Fruit fly (Drosophila melanogaster) whole organism, embryonic: Measurements from ENCODE around the gene CG32192.

Experiments
- Abd-B ChIP-seq: fragments of 200-800 bp; sonication (Bioruptor generic); optimal IDR thresholded peaks from 2 replicates; lab custom pipeline; 2018; ENCODE audit warnings: missing biosample characterization, mild to moderate bottlenecking, missing genetic modification characterization, moderate library complexity
- B-H2 ChIP-seq: fragments of 200-800 bp; sonication (Bioruptor generic); optimal IDR thresholded peaks from 2 replicates; lab custom pipeline; 2018; ENCODE audit warnings: missing biosample characterization, mild to moderate bottlenecking, missing genetic modification characterization
- Blimp-1 ChIP-seq: fragments of 200-800 bp; sonication (Bioruptor generic); optimal IDR thresholded peaks from 3 replicates; lab custom pipeline; 2018; ENCODE audit warnings: missing biosample characterization, missing genetic modification characterization, mild to moderate bottlenecking, moderate library complexity, missing genetic modification reagents
- CG10654 ChIP-seq: fragments of 200-800 bp; sonication (Bioruptor generic); optimal IDR thresholded peaks from 2 replicates; lab custom pipeline; 2016; ENCODE audit warnings: missing biosample characterization, missing genetic modification characterization
- CG11247 ChIP-seq: fragments of 200-800 bp; sonication (Bioruptor generic); IDR thresholded peaks from 2 replicates; pipeline ENCODE4 v1.3.6; 2022; ENCODE audit warnings: missing biosample characterization, missing genetic modification characterization
- CG12104 ChIP-seq: fragments of 200-800 bp; sonication (Bioruptor generic); optimal IDR thresholded peaks from 3 replicates; lab custom pipeline; 2016; ENCODE audit warnings: missing biosample characterization, missing genetic modification characterization
- CG12659 ChIP-seq: fragments of 200-800 bp; sonication (Bioruptor generic); optimal IDR thresholded peaks from 3 replicates; lab custom pipeline; 2017; ENCODE audit warnings: mild to moderate bottlenecking, missing biosample characterization, missing genetic modification reagents, missing genetic modification characterization
- CG14710 ChIP-seq: fragments of 200-800 bp; sonication (Bioruptor generic); optimal IDR thresholded peaks from 3 replicates; lab custom pipeline; 2019; ENCODE audit warnings: missing biosample characterization, mild to moderate bottlenecking, missing genetic modification characterization, moderate library complexity
- CG15601 ChIP-seq: fragments of 200-800 bp; sonication (Bioruptor generic); optimal IDR thresholded peaks from 3 replicates; lab custom pipeline; 2019; ENCODE audit warnings: missing biosample characterization, mild to moderate bottlenecking, missing genetic modification characterization, moderate library complexity
- CG16813 ChIP-seq: fragments of 200-800 bp; sonication (Bioruptor generic); IDR thresholded peaks from 3 replicates; pipeline ENCODE4 v1.3.6; 2022; ENCODE audit warnings: missing biosample characterization, missing genetic modification characterization; ENCODE audit not compliant: partially characterized antibody
- CG16863 ChIP-seq: fragments of 200-800 bp; sonication (Bioruptor generic); optimal IDR thresholded peaks from 3 replicates; lab custom pipeline; 2016; ENCODE audit warnings: missing biosample characterization, missing genetic modification characterization
- CG18262 ChIP-seq: fragments of 200-800 bp; optimal IDR thresholded peaks from 3 replicates; lab custom pipeline; 2019; ENCODE audit warnings: missing biosample characterization, mild to moderate bottlenecking, missing genetic modification characterization, moderate library complexity
- CG18619 ChIP-seq: fragments of 200-800 bp; sonication (Bioruptor generic); optimal IDR thresholded peaks from 3 replicates; lab custom pipeline; 2017; ENCODE audit warnings: missing biosample characterization, mild to moderate bottlenecking, missing genetic modification characterization
- CG30403 ChIP-seq: fragments of 200-800 bp; sonication (Bioruptor generic); optimal IDR thresholded peaks from 3 replicates; lab custom pipeline; 2016; ENCODE audit warnings: missing biosample characterization, missing genetic modification characterization
- CG4282 ChIP-seq: fragments of 200-800 bp; sonication (Bioruptor generic); optimal IDR thresholded peaks from 2 replicates; lab custom pipeline; 2016; ENCODE audit warnings: missing biosample characterization, missing genetic modification characterization
- CG8765 ChIP-seq: fragments of 200-800 bp; sonication (Bioruptor generic); IDR thresholded peaks from 2 replicates; pipeline ENCODE4 v1.3.6; 2022; ENCODE audit warnings: missing biosample characterization, missing genetic modification characterization
- Drgx ChIP-seq: fragments of 200-800 bp; sonication (Bioruptor generic); IDR thresholded peaks from 2 replicates; pipeline ENCODE4 v1.3.6; 2022; ENCODE audit warnings: missing biosample characterization, missing genetic modification characterization
- H2.0 ChIP-seq: fragments of 200-800 bp; sonication (Bioruptor generic); IDR thresholded peaks from 2 replicates; pipeline ENCODE4 v1.3.6; 2022; ENCODE audit warnings: missing biosample characterization, missing genetic modification characterization
- HmgZ ChIP-seq: fragments of 200-800 bp; sonication (Bioruptor generic); optimal IDR thresholded peaks from 2 replicates; lab custom pipeline; 2018; ENCODE audit warnings: missing biosample characterization, mild to moderate bottlenecking, missing genetic modification characterization
- Meics ChIP-seq: fragments of 200-800 bp; sonication (Bioruptor generic); optimal IDR thresholded peaks from 2 replicates; lab custom pipeline; 2017; ENCODE audit warnings: missing biosample characterization, mild to moderate bottlenecking, missing genetic modification characterization
- Neu2 ChIP-seq: fragments of 200-800 bp; sonication (Bioruptor generic); optimal IDR thresholded peaks from 3 replicates; lab custom pipeline; 2016; ENCODE audit warnings: missing biosample characterization, missing genetic modification characterization, borderline replicate concordance
- Nf-YB ChIP-seq: fragments of 200-800 bp; sonication (Bioruptor generic); optimal IDR thresholded peaks from 3 replicates; lab custom pipeline; 2019; ENCODE audit warnings: missing biosample characterization, mild to moderate bottlenecking, missing genetic modification characterization, moderate library complexity
- PHDP ChIP-seq: fragments of 200-800 bp; sonication (Bioruptor generic); optimal IDR thresholded peaks from 3 replicates; lab custom pipeline; 2018; ENCODE audit warnings: missing biosample characterization, mild to moderate bottlenecking, missing genetic modification characterization, moderate library complexity
- Scr ChIP-seq: fragments of 200-800 bp; sonication (Bioruptor generic); IDR thresholded peaks from 2 replicates; pipeline ENCODE4 v1.3.6; 2022; ENCODE audit warnings: missing biosample characterization, missing genetic modification characterization; ENCODE audit not compliant: partially characterized antibody
- Sox100B ChIP-seq: fragments of 200-800 bp; sonication (Bioruptor generic); optimal IDR thresholded peaks from 3 replicates; lab custom pipeline; 2018; ENCODE audit warnings: missing biosample characterization, mild to moderate bottlenecking, missing genetic modification characterization
- Sox102F ChIP-seq: fragments of 200-800 bp; sonication (Bioruptor generic); optimal IDR thresholded peaks from 2 replicates; lab custom pipeline; 2018; ENCODE audit warnings: missing biosample characterization, mild to moderate bottlenecking, missing genetic modification characterization, moderate library complexity
- Trl ChIP-seq, 3 experiments: fragments of >200 bp in 2 of 3; fragments of 200-800 bp in 1 of 3; sonication (Bioruptor generic) in 1 of 3; optimal IDR thresholded peaks; 2 replicates in 1 of 3; 3 replicates in 2 of 3; lab custom pipeline; 2016 to 2017; ENCODE audit warnings: missing biosample characterization in 1 of 3, missing genetic modification characterization in 1 of 3
- Usf ChIP-seq: fragments of 200-800 bp; sonication (Bioruptor generic); optimal IDR thresholded peaks from 2 replicates; lab custom pipeline; 2017; ENCODE audit warnings: missing genotype, missing biosample characterization, missing genetic modification characterization
- ab ChIP-seq: fragments of 200-800 bp; sonication (Bioruptor generic); optimal IDR thresholded peaks from 2 replicates; lab custom pipeline; 2016; ENCODE audit warnings: missing biosample characterization, missing genetic modification characterization
- bsh ChIP-seq, 2 experiments: fragments of 200-800 bp; sonication (Bioruptor generic); optimal IDR thresholded peaks; 2 replicates each; lab custom pipeline; 2017 to 2018; ENCODE audit warnings: mild to moderate bottlenecking in 2 of 2, missing biosample characterization in 2 of 2, missing genetic modification characterization in 2 of 2, moderate library complexity in 1 of 2
- croc ChIP-seq: fragments of 200-800 bp; sonication (Bioruptor generic); conservative IDR thresholded peaks from 3 replicates; pipeline ENCODE4 v1.3.6; 2022; ENCODE audit warnings: missing biosample characterization, missing genetic modification characterization
- gem ChIP-seq: fragments of 200-800 bp; sonication (Bioruptor generic); optimal IDR thresholded peaks from 2 replicates; lab custom pipeline; 2019; ENCODE audit warnings: missing biosample characterization, mild to moderate bottlenecking, missing genetic modification characterization, moderate library complexity
- lab ChIP-seq: fragments of 200-800 bp; sonication (Bioruptor generic); optimal IDR thresholded peaks from 3 replicates; lab custom pipeline; 2017; ENCODE audit warnings: missing biosample characterization, missing genetic modification characterization, mild to moderate bottlenecking, moderate library complexity, missing genetic modification reagents
- mld ChIP-seq: fragments of 200-800 bp; sonication (Bioruptor generic); IDR thresholded peaks from 3 replicates; pipeline ENCODE4 v1.3.6; 2022; ENCODE audit warnings: missing biosample characterization, missing genetic modification characterization; ENCODE audit not compliant: partially characterized antibody
- nmo ChIP-seq: fragments of 200-800 bp; sonication (Bioruptor generic); optimal IDR thresholded peaks from 2 replicates; lab custom pipeline; 2018; ENCODE audit warnings: missing biosample characterization, mild to moderate bottlenecking, missing genetic modification characterization, moderate library complexity
- nom ChIP-seq: fragments of 200-800 bp; sonication (Bioruptor generic); optimal IDR thresholded peaks from 2 replicates; lab custom pipeline; 2017; ENCODE audit warnings: missing biosample characterization, missing genetic modification characterization, mild to moderate bottlenecking, moderate library complexity, missing genetic modification reagents
- org-1 ChIP-seq: fragments of 200-800 bp; sonication (Bioruptor generic); optimal IDR thresholded peaks from 2 replicates; lab custom pipeline; 2017; ENCODE audit warnings: missing biosample characterization, missing genetic modification characterization
- row ChIP-seq: fragments of 200-800 bp; sonication (Bioruptor generic); IDR thresholded peaks from 3 replicates; pipeline ENCODE4 v1.3.6; 2022; ENCODE audit warnings: missing biosample characterization, missing genetic modification characterization
- scrt ChIP-seq: fragments of 200-800 bp; sonication (Bioruptor generic); optimal IDR thresholded peaks from 2 replicates; lab custom pipeline; 2018; ENCODE audit warnings: missing biosample characterization, mild to moderate bottlenecking, missing genetic modification characterization, moderate library complexity
- stwl ChIP-seq: fragments of 200-800 bp; sonication (Bioruptor generic); optimal IDR thresholded peaks from 3 replicates; lab custom pipeline; 2018; ENCODE audit warnings: missing biosample characterization, mild to moderate bottlenecking, missing genetic modification characterization, moderate library complexity
- toy ChIP-seq: fragments of 200-800 bp; sonication (Bioruptor generic); IDR thresholded peaks from 2 replicates; pipeline ENCODE4 v1.3.6; 2022; ENCODE audit warnings: missing biosample characterization, missing genetic modification characterization
- trem ChIP-seq: fragments of 200-800 bp; optimal IDR thresholded peaks from 3 replicates; lab custom pipeline; 2019; ENCODE audit warnings: missing biosample characterization, mild to moderate bottlenecking, missing genetic modification characterization, moderate library complexity
- tup ChIP-seq: fragments of 200-800 bp; sonication (Bioruptor generic); optimal IDR thresholded peaks from 2 replicates; lab custom pipeline; 2016; ENCODE audit warnings: missing biosample characterization, mild to moderate bottlenecking, missing genetic modification characterization, moderate library complexity

The CG32192 gene

dm6 chr3L:18074988-18075387 lies 34.9 kb downstream of the CG32192 start:
- peak; percentile 33 for TF ChIP-seq nom (GFP tag; lab: Kevin White, UChicago)
- peak in 1 of 2 experiments; percentile 3 for TF ChIP-seq Trl (optimal IDR thresholded peaks at IDR 0.05; lab: Kevin White, UChicago)
- no peak for TF ChIP-seq Trl (GFP tag; optimal IDR thresholded peaks at IDR 0.05; lab: Kevin White, UChicago)
- TF ChIP-seq CG16813 (GFP tag; lab: Robert Waterston, UW): no peak
- TF ChIP-seq bsh (GFP tag; optimal IDR thresholded peaks at IDR 0.05; lab: Kevin White, UChicago): peak in 1 of 2 experiments; percentile 14
- TF ChIP-seq CG11247 (GFP tag; lab: Robert Waterston, UW): no peak

- no peak for TF ChIP-seq Usf (GFP tag; lab: Kevin White, UChicago)
- no peak for TF ChIP-seq Neu2 (GFP tag; lab: Kevin White, UChicago)
- TF ChIP-seq Nf-YB (GFP tag; lab: Kevin White, UChicago): no peak
- TF ChIP-seq toy (GFP tag; lab: Robert Waterston, UW): no peak
- TF ChIP-seq ab (GFP tag; lab: Kevin White, UChicago): no peak
- TF ChIP-seq Scr: no peak
- TF ChIP-seq row: no peak
- TF ChIP-seq gem (tag; lab: Kevin White, UChicago): no peak
- TF ChIP-seq CG16863 (GFP tag; lab: Kevin White, UChicago): no peak
- no peak for TF ChIP-seq Sox102F
- no peak for TF ChIP-seq CG12104
- no peak for TF ChIP-seq trem (tag; lab: Kevin White, UChicago)
- no peak for TF ChIP-seq HmgZ
Measured at dm6 chr3L:18075853-18076252, 35.7 kb downstream of the CG32192 start.

dm6 chr3L:18076649-18077048 lies 36.5 kb downstream of the CG32192 start:
- TF ChIP-seq tup (GFP tag; lab: Kevin White, UChicago) (no peak), scrt (GFP tag; lab: Kevin White, UChicago) (no peak), Blimp-1 (peak; percentile 73), stwl (tag; lab: Kevin White, UChicago) (peak; percentile 20), Nf-YB (GFP tag; lab: Kevin White, UChicago) (no peak), bsh (GFP tag; optimal IDR thresholded peaks at IDR 0.05; lab: Kevin White, UChicago) (peak in 1 of 2 experiments; percentile 22), CG10654 (no peak), H2.0 (GFP tag; lab: Robert Waterston, UW) (no peak)
- TF ChIP-seq, all 482 proteins: peak for 3

- TF ChIP-seq gem (tag; lab: Kevin White, UChicago): peak; percentile 75
- peak; percentile 1 for TF ChIP-seq Abd-B (GFP tag; lab: Kevin White, UChicago)
- TF ChIP-seq CG8765: no peak
- TF ChIP-seq croc (GFP tag; lab: Robert Waterston, UW): peak; percentile 38; the same call in 2 of the 3 replicates
- TF ChIP-seq CG18262 (tag; lab: Kevin White, UChicago): peak; percentile 62
- peak; percentile 53 for TF ChIP-seq CG14710 (tag; lab: Kevin White, UChicago)
- no peak for TF ChIP-seq CG18619 (GFP tag; lab: Kevin White, UChicago)
- TF ChIP-seq nmo: peak; percentile 58
- TF ChIP-seq Sox100B (GFP tag; lab: Kevin White, UChicago): peak; percentile 69
- peak; percentile 19 for TF ChIP-seq CG12659 (GFP tag; lab: Kevin White, UChicago)
- peak; percentile 46 for TF ChIP-seq Meics
- TF ChIP-seq PHDP: no peak
- peak; percentile 11 for TF ChIP-seq CG30403 (GFP tag; lab: Kevin White, UChicago)
- peak; percentile 33 for TF ChIP-seq org-1 (GFP tag; lab: Kevin White, UChicago)
- peak; percentile 93 for TF ChIP-seq Drgx (GFP tag; lab: Robert Waterston, UW)
- TF ChIP-seq CG4282 (GFP tag; lab: Kevin White, UChicago): no peak
- peak; percentile 10 for TF ChIP-seq CG15601 (tag; lab: Kevin White, UChicago)
- no peak for TF ChIP-seq B-H2 (GFP tag; lab: Kevin White, UChicago)
- TF ChIP-seq mld: no peak
- TF ChIP-seq lab (GFP tag; lab: Kevin White, UChicago): peak; percentile 19
Measured at dm6 chr3L:18077649-18078417, 37.7 kb downstream of the CG32192 start.
